Worm (Caenorhabditis elegans) whole organism, mixed stage, embryonic: ENCODE measurements around the gene urm-1.

ENCODE experiments used
- mep-1 ChIP-seq: fragments of 150-350 bp; optimal IDR thresholded peaks from 2 replicates; lab custom pipeline; 2017; ENCODE audit warnings: missing biosample characterization, missing genetic modification reagents, missing genetic modification characterization, inconsistent platforms
- nhr-2 ChIP-seq: fragments of 150-350 bp; optimal IDR thresholded peaks from 2 replicates; lab custom pipeline; 2014; ENCODE audit warnings: missing biosample characterization, missing genetic modification characterization
- pha-4 ChIP-seq: fragments of 150-350 bp; optimal IDR thresholded peaks from 2 replicates; lab custom pipeline; 2018; ENCODE audit warnings: missing biosample characterization, missing genetic modification reagents, missing genetic modification characterization

- no peak for TF ChIP-seq nhr-2 (tag; lab: Kevin White, UChicago)
- no peak for TF ChIP-seq mep-1 (tag; lab: Kevin White, UChicago)
- TF ChIP-seq pha-4 (tag; lab: Kevin White, UChicago): no peak
Measured at ce11 chrIII:10552929-10553328, 47.6 kb downstream of the urm-1 start, which contains the start of gene T21C12.8.
